Fruit fly (Drosophila melanogaster) whole organism, pupa: Measurements from ENCODE around the gene CG3061.

Experiments used
- CG13204 ChIP-seq: fragments of 200-800 bp; sonication (Bioruptor generic); optimal IDR thresholded peaks from 2 replicates; lab custom pipeline; 2018; ENCODE audit warnings: missing biosample characterization, mild to moderate bottlenecking, missing genetic modification characterization, moderate library complexity
- CG15710 ChIP-seq: fragments of 200-800 bp; sonication (Bioruptor generic); optimal IDR thresholded peaks from 2 replicates; lab custom pipeline; 2018; ENCODE audit warnings: missing biosample characterization, mild to moderate bottlenecking, missing genetic modification characterization, moderate library complexity
- CG17806 ChIP-seq: fragments of 200-800 bp; sonication (Bioruptor generic); optimal IDR thresholded peaks from 2 replicates; lab custom pipeline; 2018; ENCODE audit warnings: missing biosample characterization, mild to moderate bottlenecking, missing genetic modification characterization, moderate library complexity
- CG4496 ChIP-seq: fragments of 200-800 bp; sonication (Bioruptor generic); IDR thresholded peaks from 3 replicates; pipeline ENCODE4 v1.3.6; 2022; ENCODE audit warnings: missing biosample characterization, missing genetic modification characterization
- CG8159 ChIP-seq: fragments of 200-800 bp; sonication (Bioruptor generic); optimal IDR thresholded peaks from 3 replicates; lab custom pipeline; 2018; ENCODE audit warnings: missing biosample characterization, mild to moderate bottlenecking, missing genetic modification characterization, moderate library complexity
- CG8301 ChIP-seq: fragments of 200-800 bp; sonication (Bioruptor generic); optimal IDR thresholded peaks from 2 replicates; lab custom pipeline; 2018; ENCODE audit warnings: missing biosample characterization, mild to moderate bottlenecking, missing genetic modification characterization
- CG9948 ChIP-seq: fragments of 200-800 bp; sonication (Bioruptor generic); optimal IDR thresholded peaks from 2 replicates; lab custom pipeline; 2018; ENCODE audit warnings: missing biosample characterization, mild to moderate bottlenecking, missing genetic modification characterization, moderate library complexity
- D1 ChIP-seq: fragments of 200-800 bp; sonication (Bioruptor generic); optimal IDR thresholded peaks from 2 replicates; lab custom pipeline; 2018; ENCODE audit warnings: missing biosample characterization, mild to moderate bottlenecking, missing genetic modification characterization, moderate library complexity
- Ets98B ChIP-seq: fragments of 200-800 bp; sonication (Bioruptor generic); IDR thresholded peaks from 2 replicates; pipeline ENCODE4 v1.3.6; 2022; ENCODE audit warnings: missing biosample characterization, missing genetic modification characterization
- Pif1A ChIP-seq: fragments of 200-800 bp; sonication (Bioruptor generic); optimal IDR thresholded peaks from 3 replicates; lab custom pipeline; 2016; ENCODE audit warnings: missing biosample characterization, missing genetic modification characterization
- fd96Ca ChIP-seq: fragments of 200-800 bp; sonication (Bioruptor generic); IDR thresholded peaks from 3 replicates; pipeline ENCODE4 v1.3.6; 2022; ENCODE audit warnings: missing biosample characterization, missing genetic modification characterization
- gl ChIP-seq: fragments of 200-800 bp; sonication (Bioruptor generic); optimal IDR thresholded peaks from 2 replicates; lab custom pipeline; 2018; ENCODE audit warnings: missing biosample characterization, mild to moderate bottlenecking, missing genetic modification characterization

DNA sequence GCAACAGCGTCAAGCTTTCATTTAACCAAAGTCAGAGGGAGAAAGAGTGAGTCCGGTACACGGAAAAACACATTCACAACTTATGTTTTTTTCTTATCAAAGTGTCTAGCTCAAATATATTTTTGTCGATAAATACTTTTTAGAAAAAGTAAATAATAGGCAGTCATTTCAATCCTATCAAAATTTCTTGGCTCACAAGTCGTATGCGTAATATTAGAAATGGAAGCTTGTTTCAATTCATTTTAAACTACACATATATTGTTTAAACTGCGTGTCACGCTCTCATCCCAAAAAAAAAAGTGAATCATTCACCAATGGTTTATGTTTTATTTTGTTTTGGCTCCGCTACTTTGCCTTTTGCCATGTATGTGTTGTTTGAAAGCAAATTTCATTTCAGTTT is 22.5 kb upstream of the CG3061 start:
- TF ChIP-seq Ets98B (GFP tag; lab: Robert Waterston, UW) (no peak), CG13204 (GFP tag; lab: Kevin White, UChicago) (no peak), Pif1A (GFP tag; lab: Kevin White, UChicago) (peak; percentile 16), CG9948 (tag; lab: Kevin White, UChicago) (no peak), CG4496 (GFP tag; lab: Robert Waterston, UW) (no peak), CG17806 (tag; lab: Kevin White, UChicago) (no peak), D1 (tag; lab: Kevin White, UChicago) (no peak), CG15710 (no peak), CG8301 (tag; lab: Kevin White, UChicago) (no peak), gl (tag; lab: Kevin White, UChicago) (no peak), CG8159 (tag; lab: Kevin White, UChicago) (no peak), fd96Ca (GFP tag; lab: Robert Waterston, UW) (no peak)
